Worm (Caenorhabditis elegans) whole organism, late embryonic: ENCODE data around the gene K07B1.4.

Experiments
- ceh-31 ChIP-seq: sonication (generic microtip); optimal IDR thresholded peaks from 2 replicates; lab custom pipeline; 2016; ENCODE audit warnings: missing genetic modification characterization, missing compliant biosample characterization
- ceh-45 ChIP-seq: fragments of 200-800 bp; sonication (Bioruptor generic); IDR thresholded peaks from 2 replicates; pipeline ENCODE4 v1.3.6; 2022; ENCODE audit warnings: missing genetic modification reagents, missing genetic modification characterization, missing compliant biosample characterization
- lim-6 ChIP-seq: sonication (generic microtip); optimal IDR thresholded peaks from 2 replicates; lab custom pipeline; 2016; ENCODE audit warnings: missing genetic modification characterization, missing compliant biosample characterization
- lin-11 ChIP-seq: fragments of 200-800 bp; sonication (Bioruptor generic); optimal IDR thresholded peaks from 2 replicates; lab custom pipeline; 2018; ENCODE audit warnings: mild to moderate bottlenecking, missing genetic modification characterization, missing compliant biosample characterization
- pqm-1 ChIP-seq: sonication (generic microtip); optimal IDR thresholded peaks from 2 replicates; lab custom pipeline; 2016; ENCODE audit warnings: missing genetic modification characterization, missing compliant biosample characterization

DNA sequence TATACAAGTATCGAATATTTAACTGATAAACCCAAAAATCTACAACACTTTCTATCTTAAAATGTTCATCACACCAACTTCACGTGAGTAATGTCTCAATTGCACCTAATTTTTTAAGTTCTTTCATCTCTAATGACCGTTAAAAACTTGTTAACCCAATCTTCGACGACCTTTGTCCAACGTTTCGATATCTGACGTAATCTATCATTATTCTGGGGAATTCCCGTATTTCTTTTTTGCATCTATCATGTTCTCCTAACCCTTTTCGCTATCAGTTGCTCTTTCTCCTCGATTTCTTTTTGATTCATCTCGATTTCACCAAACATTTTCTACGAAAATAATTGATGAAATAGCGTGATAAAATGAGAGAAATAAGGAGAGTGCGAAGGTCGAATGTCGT lies 1.1 kb upstream of the K07B1.4 start:
- TF ChIP-seq ceh-31 (tag; lab: Kevin White, UChicago) (no peak), lin-11 (tag; lab: Kevin White, UChicago) (no peak), ceh-45 (GFP tag; lab: Robert Waterston, UW) (no peak), lim-6 (tag; lab: Kevin White, UChicago) (no peak), pqm-1 (tag; lab: Kevin White, UChicago) (no peak)
